Fruit fly (Drosophila melanogaster): ENCODE data around the gene Iyd.

DNA sequence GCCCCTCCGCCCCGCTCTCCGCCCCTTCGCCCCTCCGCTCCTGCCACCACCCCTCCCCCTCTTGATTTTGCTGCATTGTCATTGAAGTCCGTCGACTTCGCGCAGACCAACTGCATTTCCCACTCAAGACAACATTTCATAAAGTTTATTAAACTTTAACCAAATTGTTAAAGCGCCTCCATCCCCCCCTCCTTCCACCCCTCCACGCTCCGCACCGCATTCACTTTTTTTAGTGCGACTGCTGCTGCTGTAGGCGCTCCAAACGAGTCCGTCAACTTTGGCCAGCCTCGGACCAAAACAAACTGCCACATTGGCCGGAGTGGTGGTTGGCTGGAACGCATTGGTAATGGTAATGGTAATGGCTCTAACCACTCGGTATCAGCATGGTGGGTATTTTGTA, 42.8 kb upstream of the Iyd start:
- TF ChIP-seq psq (optimal IDR thresholded peaks at IDR 0.05): no peak
- no peak for TF ChIP-seq Dll (optimal IDR thresholded peaks at IDR 0.05)

All from whole organism.